Fruit fly (Drosophila melanogaster): ENCODE data around the gene RpL34a.

DNA sequence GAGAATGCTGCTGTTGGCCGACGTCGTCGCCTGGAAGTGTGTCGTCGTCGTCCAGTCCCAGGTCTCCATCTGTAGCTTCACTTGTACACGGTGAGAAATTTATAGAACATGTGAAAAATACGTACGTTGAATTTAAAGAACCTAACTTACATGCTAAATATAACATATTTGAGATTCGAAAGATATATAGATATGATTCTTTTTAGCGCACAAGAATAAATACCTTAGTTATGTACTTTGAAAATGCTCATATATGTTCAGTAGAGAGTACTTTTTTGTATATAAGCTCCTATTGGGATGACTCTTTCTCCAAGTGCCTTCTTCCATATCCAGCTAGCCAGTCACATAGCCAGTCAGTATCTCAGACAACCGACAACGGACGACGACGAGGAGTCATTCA lies 16.2 kb upstream of the RpL34a start:
- TF ChIP-seq CG14050 (GFP tag; IDR thresholded peaks at IDR 0.05): no peak
- no peak for TF ChIP-seq CG14014 (GFP tag; IDR thresholded peaks at IDR 0.05)
- no peak for TF ChIP-seq CG8089 (GFP tag; optimal IDR thresholded peaks at IDR 0.05)
